Worm (Caenorhabditis elegans): ENCODE results near the gene F25H9.6.

F25H9.6 gene

ce11 chrV:13462974-13463373, 5.2 kb downstream of the F25H9.6 start, which contains the start of gene frm-10:
frm-10 (plus strand) TSS chrV:13463207.
- peak in 1 of 2 experiments; percentile 84 for TF ChIP-seq mdl-1 (tag; optimal IDR thresholded peaks at IDR 0.05)
- peak; percentile 60 for TF ChIP-seq fkh-8 (tag; optimal IDR thresholded peaks at IDR 0.05)
- peak; percentile 54 to 71 for TF ChIP-seq efl-1 (optimal IDR thresholded peaks at IDR 0.05)
- TF ChIP-seq efl-1 (GFP tag; optimal IDR thresholded peaks at IDR 0.05 in 1 of 2): peak; percentile 50 to 95
- TF ChIP-seq pax-3 (tag; optimal IDR thresholded peaks at IDR 0.05): peak; percentile 58
- TF ChIP-seq dsc-1 (tag; optimal IDR thresholded peaks at IDR 0.05): peak; percentile 20
- peak; percentile 79 for TF ChIP-seq skn-1 (tag; optimal IDR thresholded peaks at IDR 0.05)
- peak; percentile 54 for TF ChIP-seq mep-1 (tag; optimal IDR thresholded peaks at IDR 0.05)
- no peak for TF ChIP-seq lin-39 (tag; optimal IDR thresholded peaks at IDR 0.05)
- no peak for TF ChIP-seq tlp-1 (tag; optimal IDR thresholded peaks at IDR 0.05)
- TF ChIP-seq hpl-2 (GFP tag; optimal IDR thresholded peaks at IDR 0.05): peak; percentile 56
- peak; percentile 43 for TF ChIP-seq lin-13 (GFP tag; optimal IDR thresholded peaks at IDR 0.05)
- TF ChIP-seq ceh-8 (GFP tag; optimal IDR thresholded peaks at IDR 0.05): no peak
- TF ChIP-seq sptf-1 (tag; optimal IDR thresholded peaks at IDR 0.05): no peak
- TF ChIP-seq nhr-84 (tag; optimal IDR thresholded peaks at IDR 0.05): no peak
- TF ChIP-seq nhr-85 (tag): peak; percentile 70
- TF ChIP-seq ceh-82 (tag; optimal IDR thresholded peaks at IDR 0.05): peak; percentile 47 to 63 (median 58)
- peak; percentile 88 for TF ChIP-seq lin-14 (GFP tag; optimal IDR thresholded peaks at IDR 0.05)
- no peak for TF ChIP-seq mab-9 (GFP tag; IDR thresholded peaks at IDR 0.05)
- TF ChIP-seq unc-62 (GFP tag; optimal IDR thresholded peaks at IDR 0.05): no peak
- peak; percentile 75 for TF ChIP-seq snu-23 (GFP tag; optimal IDR thresholded peaks at IDR 0.05)
- peak; percentile 45 for TF ChIP-seq tbx-2 (tag; optimal IDR thresholded peaks at IDR 0.05)
- no peak for TF ChIP-seq grh-1 (GFP tag; IDR thresholded peaks at IDR 0.05)
- peak; percentile 26 for TF ChIP-seq unc-86 (tag; optimal IDR thresholded peaks at IDR 0.05)
- TF ChIP-seq nhr-19 (GFP tag; conservative IDR thresholded peaks at IDR 0.05): peak; percentile 39
- peak; percentile 30 for TF ChIP-seq lir-3 (tag; optimal IDR thresholded peaks at IDR 0.05; ENCODE audit: poor library complexity)
- TF ChIP-seq ztf-11 (tag; optimal IDR thresholded peaks at IDR 0.05): no peak
- peak; percentile 24 for TF ChIP-seq nhr-237 (tag; optimal IDR thresholded peaks at IDR 0.05)
- peak; percentile 60 for TF ChIP-seq F16B12.6 (tag; optimal IDR thresholded peaks at IDR 0.05)
- TF ChIP-seq vab-15 (tag; optimal IDR thresholded peaks at IDR 0.05): no peak
- peak; percentile 65 for TF ChIP-seq nhr-47 (tag; optimal IDR thresholded peaks at IDR 0.05)
- peak; percentile 98 for TF ChIP-seq pqm-1 (tag; optimal IDR thresholded peaks at IDR 0.05)
- peak; percentile 72 for TF ChIP-seq rnt-1 (tag; optimal IDR thresholded peaks at IDR 0.05)
- TF ChIP-seq zip-4 (GFP tag; optimal IDR thresholded peaks at IDR 0.05): peak; percentile 96
- TF ChIP-seq xbp-1 (tag; optimal IDR thresholded peaks at IDR 0.05): peak; percentile 30
- TF ChIP-seq lin-35 (GFP tag; optimal IDR thresholded peaks at IDR 0.05): peak; percentile 53 to 79
- TF ChIP-seq isw-1 (GFP tag; IDR thresholded peaks at IDR 0.05): peak; percentile 23; the same call in 1 of the 2 replicates
- no peak for TF ChIP-seq zag-1 (tag; optimal IDR thresholded peaks at IDR 0.05)
- no peak for TF ChIP-seq nhr-11 (tag; optimal IDR thresholded peaks at IDR 0.05)
- peak; percentile 31 for TF ChIP-seq snpc-4 (tag; optimal IDR thresholded peaks at IDR 0.05)
- peak; percentile 62 for TF ChIP-seq swsn-7 (tag; optimal IDR thresholded peaks at IDR 0.05)
- peak; percentile 18 for TF ChIP-seq blmp-1 (tag; optimal IDR thresholded peaks at IDR 0.05)
- peak; percentile 44 to 65 (median 61) for TF ChIP-seq dpl-1 (GFP tag; optimal IDR thresholded peaks at IDR 0.05)
- TF ChIP-seq fos-1 (tag; optimal IDR thresholded peaks at IDR 0.05): no peak
- TF ChIP-seq elt-3 (tag; optimal IDR thresholded peaks at IDR 0.05): peak in 2 of 6 experiments; percentile 33 to 45
- no peak for TF ChIP-seq ceh-63 (GFP tag; optimal IDR thresholded peaks at IDR 0.05)
- peak; percentile 83 for TF ChIP-seq nhr-71 (tag; optimal IDR thresholded peaks at IDR 0.05)
- no peak for TF ChIP-seq ztf-4 (tag; optimal IDR thresholded peaks at IDR 0.05)
- peak; percentile 88 for TF ChIP-seq elt-2 (tag; optimal IDR thresholded peaks at IDR 0.05)
- peak; percentile 34 for TF ChIP-seq jun-1 (tag; optimal IDR thresholded peaks at IDR 0.05)
- TF ChIP-seq nhr-28 (tag; optimal IDR thresholded peaks at IDR 0.05): peak; percentile 28
- TF ChIP-seq nhr-77 (tag; optimal IDR thresholded peaks at IDR 0.05): peak; percentile 44
- TF ChIP-seq nhr-20 (tag; optimal IDR thresholded peaks at IDR 0.05): peak; percentile 78
